Worm (Caenorhabditis elegans) whole organism, L3 larva: ENCODE measurements around the gene math-24.

ENCODE experiments used
- ama-1 ChIP-seq: fragments of 150-350 bp; optimal IDR thresholded peaks from 2 replicates; lab custom pipeline; 2018
- egl-27 ChIP-seq: sonication (generic microtip); optimal IDR thresholded peaks from 4 replicates; lab custom pipeline; 2017; ENCODE audit warnings: missing biosample characterization, missing genetic modification reagents, missing genetic modification characterization
- jun-1 ChIP-seq: fragments of 150-350 bp; optimal IDR thresholded peaks from 2 replicates; lab custom pipeline; 2014; ENCODE audit warnings: missing biosample characterization, missing genetic modification reagents, missing genetic modification characterization
- lin-39 ChIP-seq: fragments of 150-350 bp; optimal IDR thresholded peaks from 2 replicates; lab custom pipeline; 2018; ENCODE audit warnings: missing biosample characterization, missing genetic modification reagents, missing genetic modification characterization
- mdl-1 ChIP-seq: fragments of 150-350 bp; optimal IDR thresholded peaks from 2 replicates; lab custom pipeline; 2014; ENCODE audit warnings: missing biosample characterization, missing genetic modification characterization
- nhr-28 ChIP-seq: fragments of 150-350 bp; optimal IDR thresholded peaks from 2 replicates; lab custom pipeline; 2014; ENCODE audit warnings: missing biosample characterization, missing genetic modification characterization
- nhr-76 ChIP-seq: fragments of 150-350 bp; sonication (generic microtip); optimal IDR thresholded peaks from 5 replicates; lab custom pipeline; 2014; ENCODE audit warnings: missing biosample characterization, missing genetic modification characterization
- unc-39 ChIP-seq: sonication (generic microtip); optimal IDR thresholded peaks from 4 replicates; lab custom pipeline; 2017; ENCODE audit warnings: missing biosample characterization, missing genetic modification characterization
- unc-62 ChIP-seq: fragments of 150-350 bp; sonication (generic microtip); optimal IDR thresholded peaks from 4 replicates; lab custom pipeline; 2014; ENCODE audit warnings: missing biosample characterization, missing genetic modification reagents, missing genetic modification characterization

- TF ChIP-seq lin-39 (tag; lab: Kevin White, UChicago) (no peak), unc-62 (GFP tag; lab: Kevin White, UChicago) (no peak), ama-1 (lab: Kevin White, UChicago) (no peak), mdl-1 (tag; lab: Kevin White, UChicago) (no peak), nhr-76 (tag; lab: Kevin White, UChicago) (no peak), unc-39 (tag; lab: Kevin White, UChicago) (no peak), jun-1 (no peak), nhr-28 (tag; lab: Kevin White, UChicago) (no peak), egl-27 (tag; lab: Kevin White, UChicago) (no peak)
Measured at ce11 chrII:1870875-1871592, 29.0 kb upstream of the math-24 start, which contains the start of gene math-10.
